Fruit fly (Drosophila melanogaster) whole organism, wandering third instar larva: ENCODE data around the gene CG6962.

Experiments
- Abd-B ChIP-seq: fragments of >200 bp; optimal IDR thresholded peaks from 2 replicates; lab custom pipeline; 2017; ENCODE audit warnings: missing biosample characterization, missing genetic modification characterization
- CG32264 ChIP-seq: fragments of 200-800 bp; sonication (Bioruptor generic); optimal IDR thresholded peaks from 2 replicates; lab custom pipeline; 2016; ENCODE audit warnings: missing biosample characterization, missing genetic modification characterization
- CG9705 ChIP-seq: fragments of 200-800 bp; sonication (Bioruptor generic); optimal IDR thresholded peaks from 2 replicates; lab custom pipeline; 2018; ENCODE audit warnings: missing biosample characterization, mild to moderate bottlenecking, missing genetic modification characterization
- CrebA ChIP-seq: fragments of 200-800 bp; sonication (Bioruptor generic); optimal IDR thresholded peaks from 2 replicates; lab custom pipeline; 2016; ENCODE audit warnings: missing biosample characterization, mild to moderate bottlenecking, missing genetic modification characterization, borderline replicate concordance
- Dfd ChIP-seq: fragments of >200 bp; optimal IDR thresholded peaks from 2 replicates; lab custom pipeline; 2017; ENCODE audit warnings: missing biosample characterization, missing genetic modification characterization
- Dif ChIP-seq: fragments of 200-275, 200-300 bp; sonication (Bioruptor generic); optimal IDR thresholded peaks from 2 replicates; lab custom pipeline; 2018; ENCODE audit warnings: missing biosample characterization, missing genetic modification characterization; ENCODE audit not compliant: partially characterized antibody
- GATAd ChIP-seq: sonication (Bioruptor generic); optimal IDR thresholded peaks from 2 replicates; lab custom pipeline; 2016; ENCODE audit warnings: missing biosample characterization, missing genetic modification characterization
- HLH106 ChIP-seq: fragments of 200-800 bp; optimal IDR thresholded peaks from 3 replicates; lab custom pipeline; 2019; ENCODE audit warnings: missing biosample characterization, mild to moderate bottlenecking, missing genetic modification characterization, moderate library complexity
- Hnf4 ChIP-seq: fragments of 200-800 bp; sonication (Bioruptor generic); optimal IDR thresholded peaks from 2 replicates; lab custom pipeline; 2016; ENCODE audit warnings: missing biosample characterization, mild to moderate bottlenecking, missing genetic modification characterization
- Hr78 ChIP-seq: fragments of >200 bp; optimal IDR thresholded peaks from 2 replicates; lab custom pipeline; 2017; ENCODE audit warnings: missing biosample characterization, missing genetic modification characterization
- Hr83 ChIP-seq: fragments of 200-300 bp; sonication (Bioruptor generic); optimal IDR thresholded peaks from 2 replicates; lab custom pipeline; 2016; ENCODE audit warnings: missing biosample characterization, mild to moderate bottlenecking, missing genetic modification characterization, moderate library complexity; ENCODE audit not compliant: poor library complexity, severe bottlenecking
- Jra ChIP-seq: sonication (Bioruptor generic); optimal IDR thresholded peaks from 2 replicates; lab custom pipeline; 2016; ENCODE audit warnings: missing biosample characterization, missing genetic modification characterization
- Mio ChIP-seq: sonication (Bioruptor generic); optimal IDR thresholded peaks from 2 replicates; lab custom pipeline; 2016; ENCODE audit warnings: missing biosample characterization, missing genetic modification characterization
- N ChIP-seq: fragments of >200 bp; optimal IDR thresholded peaks from 2 replicates; lab custom pipeline; 2018; ENCODE audit warnings: missing biosample characterization, missing external identifiers, missing genetic modification characterization
- OdsH ChIP-seq: fragments of 200-800 bp; sonication (Bioruptor generic); optimal IDR thresholded peaks from 2 replicates; lab custom pipeline; 2016; ENCODE audit warnings: missing biosample characterization, mild to moderate bottlenecking, missing genetic modification characterization
- Rel ChIP-seq, 2 experiments: fragments of 200-800 bp; sonication (Bioruptor generic) in 1 of 2; optimal IDR thresholded peaks; 2 replicates in 1 of 2; 3 replicates in 1 of 2; lab custom pipeline; 2016 to 2019; ENCODE audit warnings: mild to moderate bottlenecking in 2 of 2, missing biosample characterization in 2 of 2, missing genetic modification characterization in 2 of 2, moderate library complexity in 1 of 2
- Sp1 ChIP-seq: fragments of 200-800 bp; sonication (Bioruptor generic); optimal IDR thresholded peaks from 3 replicates; lab custom pipeline; 2019; ENCODE audit warnings: missing biosample characterization, mild to moderate bottlenecking, missing genetic modification characterization, moderate library complexity
- Vsx2 ChIP-seq: fragments of 200-300, 225-300 bp; sonication (Bioruptor generic); optimal IDR thresholded peaks from 2 replicates; lab custom pipeline; 2018; ENCODE audit warnings: missing biosample characterization, missing genetic modification characterization; ENCODE audit not compliant: partially characterized antibody
- br ChIP-seq: fragments of 200-800 bp; sonication (Bioruptor generic); optimal IDR thresholded peaks from 2 replicates; lab custom pipeline; 2016; ENCODE audit warnings: missing biosample characterization, missing genetic modification characterization
- brk ChIP-seq: fragments of 200-800 bp; sonication (Bioruptor generic); optimal IDR thresholded peaks from 2 replicates; lab custom pipeline; 2016; ENCODE audit warnings: missing biosample characterization, mild to moderate bottlenecking, missing genetic modification characterization
- dl ChIP-seq, 2 experiments: fragments of 175-275, 200-275 bp in 1 of 2; fragments of 200-275 bp in 1 of 2; sonication (Bioruptor generic); optimal IDR thresholded peaks; lab custom pipeline; 2018; ENCODE audit warnings: mild to moderate bottlenecking in 2 of 2, missing biosample characterization in 2 of 2, missing genetic modification characterization in 2 of 2, moderate library complexity in 2 of 2; ENCODE audit not compliant: partially characterized antibody in 2 of 2, insufficient read depth in 1 of 2
- dmrt93B ChIP-seq: fragments of 200-800 bp; sonication (Bioruptor generic); optimal IDR thresholded peaks from 2 replicates; lab custom pipeline; 2018; ENCODE audit warnings: missing biosample characterization, mild to moderate bottlenecking, missing genetic modification characterization
- dsf ChIP-seq: sonication (Bioruptor generic); optimal IDR thresholded peaks from 2 replicates; lab custom pipeline; 2016; ENCODE audit warnings: missing biosample characterization, missing genetic modification characterization, borderline replicate concordance
- ey ChIP-seq: fragments of 200-800 bp; sonication (Bioruptor generic); optimal IDR thresholded peaks from 2 replicates; lab custom pipeline; 2016; ENCODE audit warnings: missing biosample characterization, missing genetic modification characterization
- foxo ChIP-seq, 2 experiments: fragments of 200-800 bp; sonication (Bioruptor generic); optimal IDR thresholded peaks; 2 replicates in 1 of 2; 3 replicates in 1 of 2; lab custom pipeline; 2016 to 2017; ENCODE audit warnings: missing biosample characterization in 2 of 2, missing genetic modification characterization in 2 of 2
- fru ChIP-seq: fragments of 200-800 bp; sonication (Bioruptor generic); optimal IDR thresholded peaks from 3 replicates; lab custom pipeline; 2016; ENCODE audit warnings: missing biosample characterization, mild to moderate bottlenecking, missing genetic modification characterization
- h ChIP-seq: fragments of 200-800 bp; sonication (Bioruptor generic); optimal IDR thresholded peaks from 3 replicates; lab custom pipeline; 2016; ENCODE audit warnings: missing biosample characterization, mild to moderate bottlenecking, missing genetic modification characterization
- jim ChIP-seq: fragments of 175-275, 200-325 bp; sonication (Bioruptor generic); optimal IDR thresholded peaks from 2 replicates; lab custom pipeline; 2016; ENCODE audit warnings: missing biosample characterization, mild to moderate bottlenecking, missing genetic modification characterization
- pan ChIP-seq: fragments of >200 bp; optimal IDR thresholded peaks from 2 replicates; lab custom pipeline; 2017
- psq ChIP-seq: fragments of 200-800 bp; sonication (Bioruptor generic); optimal IDR thresholded peaks from 3 replicates; lab custom pipeline; 2017; ENCODE audit warnings: missing biosample characterization, mild to moderate bottlenecking, missing genetic modification characterization, moderate library complexity
- sage ChIP-seq: fragments of 200-800 bp; sonication (Bioruptor generic); optimal IDR thresholded peaks from 2 replicates; lab custom pipeline; 2016; ENCODE audit warnings: missing biosample characterization, mild to moderate bottlenecking, missing genetic modification characterization
- sv ChIP-seq: fragments of 200-800 bp; sonication (Bioruptor generic); optimal IDR thresholded peaks from 3 replicates; lab custom pipeline; 2016; ENCODE audit warnings: missing biosample characterization, missing genetic modification characterization
- tai ChIP-seq: sonication (Bioruptor generic); optimal IDR thresholded peaks from 2 replicates; lab custom pipeline; 2016; ENCODE audit warnings: missing biosample characterization, missing genetic modification characterization
- usp ChIP-seq: fragments of >200 bp; optimal IDR thresholded peaks from 2 replicates; lab custom pipeline; 2017; ENCODE audit warnings: missing biosample characterization, missing genetic modification characterization
- woc ChIP-seq: sonication (Bioruptor generic); optimal IDR thresholded peaks from 2 replicates; lab custom pipeline; 2016; ENCODE audit warnings: missing biosample characterization, mild to moderate bottlenecking, missing genetic modification characterization

CG6962 gene

DNA sequence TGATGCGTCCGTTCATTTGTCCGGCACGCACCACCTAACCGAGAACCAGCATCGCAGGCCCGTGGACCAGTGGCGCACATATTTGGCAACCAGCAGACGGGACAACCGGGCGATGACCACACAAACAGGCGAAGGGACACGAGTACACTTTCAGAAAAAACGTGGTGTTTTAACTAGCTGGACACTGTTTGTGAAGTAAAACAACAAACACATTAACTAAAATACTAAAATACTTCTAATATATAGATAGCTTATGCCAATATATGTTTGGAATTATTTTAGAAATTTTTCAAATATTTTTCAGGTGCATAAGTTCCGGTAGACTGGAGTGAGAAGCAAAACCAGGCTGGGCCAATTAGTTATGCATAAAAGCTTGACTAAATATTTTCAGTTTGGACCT lies 20.6 kb upstream of the CG6962 start:
- no peak for TF ChIP-seq sv
- TF ChIP-seq Hr78 (GFP tag; lab: Kevin White, UChicago): no peak
- no peak for TF ChIP-seq pan (lab: Kevin White, UChicago)
- peak; percentile 19 for TF ChIP-seq HLH106 (tag; lab: Kevin White, UChicago)
- no peak for TF ChIP-seq foxo (GFP tag; optimal IDR thresholded peaks at IDR 0.05; lab: Kevin White, UChicago)
- TF ChIP-seq CG9705: no peak
- no peak for TF ChIP-seq Rel (GFP tag; optimal IDR thresholded peaks at IDR 0.05; lab: Kevin White, UChicago)
- no peak for TF ChIP-seq Rel (tag; optimal IDR thresholded peaks at IDR 0.05; lab: Kevin White, UChicago)
- TF ChIP-seq psq (GFP tag; lab: Kevin White, UChicago): peak; percentile 26
- peak; percentile 51 for TF ChIP-seq ey (GFP tag; lab: Kevin White, UChicago)
- TF ChIP-seq CrebA (GFP tag; lab: Kevin White, UChicago): no peak
- TF ChIP-seq N (GFP tag; lab: Kevin White, UChicago): no peak
- no peak for TF ChIP-seq GATAd (GFP tag; lab: Kevin White, UChicago)
- TF ChIP-seq Hnf4 (GFP tag; lab: Kevin White, UChicago): peak; percentile 28
- TF ChIP-seq h (GFP tag; lab: Kevin White, UChicago): peak; percentile 49
- TF ChIP-seq jim: no peak
- no peak for TF ChIP-seq CG32264 (GFP tag; lab: Kevin White, UChicago)
- TF ChIP-seq sage (GFP tag; lab: Kevin White, UChicago): no peak
- TF ChIP-seq Dif (GFP tag; lab: Kevin White, UChicago): no peak
- no peak for TF ChIP-seq brk (GFP tag; lab: Kevin White, UChicago)
- no peak for TF ChIP-seq br (GFP tag; lab: Kevin White, UChicago)
- TF ChIP-seq OdsH (GFP tag; lab: Kevin White, UChicago): peak; percentile 46
- no peak for TF ChIP-seq dsf (GFP tag; lab: Kevin White, UChicago)
- TF ChIP-seq fru: peak; percentile 59
- TF ChIP-seq woc (GFP tag; lab: Kevin White, UChicago): peak; percentile 29

DNA sequence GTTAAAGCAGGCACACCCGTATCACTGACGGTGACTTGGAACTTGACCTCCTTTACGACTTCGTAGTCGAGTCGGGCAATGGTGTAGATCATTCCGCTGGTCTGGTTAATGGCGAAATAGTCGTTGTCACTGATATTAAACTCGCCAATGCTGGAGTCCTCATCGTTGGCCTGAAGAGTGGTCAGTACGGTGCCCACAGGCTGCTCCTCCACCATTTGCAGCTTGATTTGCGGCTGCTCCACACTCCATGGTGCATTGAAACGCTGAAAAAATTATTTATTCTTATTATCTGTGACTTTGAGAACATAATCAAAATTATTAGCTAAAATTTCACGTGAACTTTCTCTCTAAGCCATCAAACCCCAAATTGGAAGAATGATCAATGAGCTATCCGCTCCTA lies 14.9 kb upstream of the CG6962 start, which contains the start of gene CG34307:
Gene CG34307 (plus strand): TSS at position 301 of the 400 bp plus-strand sequence.
- TF ChIP-seq br (GFP tag; lab: Kevin White, UChicago) (no peak), sv (no peak), N (GFP tag; lab: Kevin White, UChicago) (no peak), brk (GFP tag; lab: Kevin White, UChicago) (no peak)

DNA sequence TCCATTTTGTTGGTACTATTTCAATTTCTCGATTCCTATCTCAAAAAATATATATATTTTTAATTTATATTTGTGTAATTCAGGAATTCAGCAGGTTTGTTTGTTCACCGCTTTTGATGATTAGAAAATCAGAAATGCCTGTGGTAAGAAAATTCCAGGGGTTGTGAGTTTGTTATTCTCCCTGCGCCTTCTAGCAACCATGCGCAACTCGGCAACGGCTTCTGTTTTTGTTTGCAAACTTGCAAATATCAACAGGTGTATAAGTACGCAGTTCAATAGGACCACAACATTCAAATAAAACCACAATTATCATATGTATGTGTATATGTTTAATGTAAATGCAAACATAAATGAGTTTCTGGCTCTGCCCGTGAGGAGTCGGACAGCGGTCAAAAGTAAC lies 10.9 kb upstream of the CG6962 start, which contains the start of gene Dnali1:
Gene Dnali1 (minus strand): TSS at position 101 of the 400 bp plus-strand sequence.
- TF ChIP-seq OdsH (GFP tag; lab: Kevin White, UChicago) (no peak), brk (GFP tag; lab: Kevin White, UChicago) (no peak), Hr83 (GFP tag; lab: Kevin White, UChicago) (no peak), N (GFP tag; lab: Kevin White, UChicago) (no peak), CG9705 (no peak), foxo (GFP tag; optimal IDR thresholded peaks at IDR 0.05; lab: Kevin White, UChicago) (no peak), GATAd (GFP tag; lab: Kevin White, UChicago) (no peak), Vsx2 (no peak), Mio (no peak), dl (GFP tag; optimal IDR thresholded peaks at IDR 0.05; lab: Kevin White, UChicago; ENCODE audit: insufficient read depth in 1 of 2, partially characterized antibody in 2 of 2) (no peak), Hr78 (GFP tag; lab: Kevin White, UChicago) (no peak), jim (no peak), psq (GFP tag; lab: Kevin White, UChicago) (no peak), CG32264 (GFP tag; lab: Kevin White, UChicago) (no peak), h (GFP tag; lab: Kevin White, UChicago) (no peak), sv (no peak), tai (GFP tag; lab: Kevin White, UChicago) (no peak), sage (GFP tag; lab: Kevin White, UChicago) (no peak)

DNA sequence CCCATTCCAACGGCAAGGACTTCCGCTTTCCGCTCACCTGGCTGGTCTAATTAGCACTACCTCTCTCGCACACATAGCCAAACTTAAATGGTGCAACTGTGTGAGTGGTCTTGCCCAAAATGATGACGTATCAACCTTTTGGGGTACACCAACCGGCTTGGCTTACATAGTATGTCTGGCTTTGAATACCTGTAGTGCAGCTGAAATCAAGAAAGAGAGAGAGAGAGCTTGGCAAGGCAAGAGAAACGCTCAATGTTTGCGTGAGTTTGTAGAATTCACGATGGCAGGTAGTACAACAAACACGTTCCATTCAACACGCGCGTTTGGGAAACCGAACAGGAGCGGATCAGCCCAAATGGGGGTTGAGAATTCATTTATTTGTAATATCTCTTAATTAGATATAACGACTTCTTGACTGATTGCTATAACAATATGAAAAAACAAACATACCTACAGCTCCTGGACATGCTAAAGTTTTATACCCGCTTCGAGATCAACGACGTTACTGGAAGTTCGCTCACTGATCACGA lies 5.8 kb upstream of the CG6962 start:
- TF ChIP-seq br (GFP tag; lab: Kevin White, UChicago): peak; percentile 34
- TF ChIP-seq ey (GFP tag; lab: Kevin White, UChicago): peak; percentile 47
- TF ChIP-seq CG9705: no peak
- TF ChIP-seq Abd-B (GFP tag; lab: Kevin White, UChicago): no peak
- TF ChIP-seq HLH106 (tag; lab: Kevin White, UChicago): peak; percentile 36
- no peak for TF ChIP-seq Sp1 (GFP tag; lab: Kevin White, UChicago)
- TF ChIP-seq CrebA (GFP tag; lab: Kevin White, UChicago): peak; percentile 61
- no peak for TF ChIP-seq Rel (GFP tag; optimal IDR thresholded peaks at IDR 0.05; lab: Kevin White, UChicago)
- TF ChIP-seq Rel (tag; optimal IDR thresholded peaks at IDR 0.05; lab: Kevin White, UChicago): no peak
- TF ChIP-seq OdsH (GFP tag; lab: Kevin White, UChicago): peak; percentile 23
- no peak for TF ChIP-seq GATAd (GFP tag; lab: Kevin White, UChicago)
- TF ChIP-seq dmrt93B (GFP tag; lab: Kevin White, UChicago): peak; percentile 23
- TF ChIP-seq sv: no peak
- TF ChIP-seq Jra: no peak
- peak; percentile 60 for TF ChIP-seq sage (GFP tag; lab: Kevin White, UChicago)
- peak; percentile 60 to 65 for TF ChIP-seq dl (GFP tag; optimal IDR thresholded peaks at IDR 0.05; lab: Kevin White, UChicago; ENCODE audit: insufficient read depth in 1 of 2, partially characterized antibody in 2 of 2)
- TF ChIP-seq h (GFP tag; lab: Kevin White, UChicago): peak; percentile 63
- TF ChIP-seq psq (GFP tag; lab: Kevin White, UChicago): no peak
- TF ChIP-seq Dfd: no peak
- TF ChIP-seq N (GFP tag; lab: Kevin White, UChicago): no peak
- peak; percentile 94 for TF ChIP-seq Vsx2
- TF ChIP-seq pan (lab: Kevin White, UChicago): no peak
- TF ChIP-seq Hr78 (GFP tag; lab: Kevin White, UChicago): no peak
- peak; percentile 46 for TF ChIP-seq fru
- no peak for TF ChIP-seq Hnf4 (GFP tag; lab: Kevin White, UChicago)
- TF ChIP-seq tai (GFP tag; lab: Kevin White, UChicago): no peak
- TF ChIP-seq foxo (GFP tag; optimal IDR thresholded peaks at IDR 0.05; lab: Kevin White, UChicago): peak in 1 of 2 experiments; percentile 64
- TF ChIP-seq Mio: no peak
- peak; percentile 79 for TF ChIP-seq Dif (GFP tag; lab: Kevin White, UChicago)
- no peak for TF ChIP-seq usp (GFP tag; lab: Kevin White, UChicago)
- TF ChIP-seq woc (GFP tag; lab: Kevin White, UChicago): peak; percentile 81
- TF ChIP-seq jim: no peak
